Worm (Caenorhabditis elegans) whole organism, L1 larva: ENCODE data around the gene pcp-1.

ENCODE experiments used
- alr-1 ChIP-seq: fragments of 200-800 bp; sonication (Bioruptor generic); optimal IDR thresholded peaks from 2 replicates; lab custom pipeline; 2018; ENCODE audit warnings: borderline replicate concordance, mild to moderate bottlenecking, missing genetic modification characterization, missing compliant biosample characterization
- fkh-10 ChIP-seq: sonication (generic microtip); optimal IDR thresholded peaks from 2 replicates; lab custom pipeline; 2017; ENCODE audit warnings: missing biosample characterization, missing genetic modification reagents, missing genetic modification characterization
- nhr-237 ChIP-seq: fragments of 150-350 bp; optimal IDR thresholded peaks from 2 replicates; lab custom pipeline; 2014; ENCODE audit warnings: missing biosample characterization, missing genetic modification characterization
- pqm-1 ChIP-seq: sonication (generic microtip); optimal IDR thresholded peaks from 3 replicates; lab custom pipeline; 2017; ENCODE audit warnings: missing biosample characterization, missing genetic modification characterization
- snpc-4 ChIP-seq: fragments of 150-350 bp; optimal IDR thresholded peaks from 2 replicates; lab custom pipeline; 2014; ENCODE audit warnings: missing biosample characterization, missing genetic modification characterization
- sox-4 ChIP-seq: sonication (generic microtip); optimal IDR thresholded peaks from 2 replicates; lab custom pipeline; 2016; ENCODE audit warnings: missing genetic modification characterization, missing compliant biosample characterization

DNA sequence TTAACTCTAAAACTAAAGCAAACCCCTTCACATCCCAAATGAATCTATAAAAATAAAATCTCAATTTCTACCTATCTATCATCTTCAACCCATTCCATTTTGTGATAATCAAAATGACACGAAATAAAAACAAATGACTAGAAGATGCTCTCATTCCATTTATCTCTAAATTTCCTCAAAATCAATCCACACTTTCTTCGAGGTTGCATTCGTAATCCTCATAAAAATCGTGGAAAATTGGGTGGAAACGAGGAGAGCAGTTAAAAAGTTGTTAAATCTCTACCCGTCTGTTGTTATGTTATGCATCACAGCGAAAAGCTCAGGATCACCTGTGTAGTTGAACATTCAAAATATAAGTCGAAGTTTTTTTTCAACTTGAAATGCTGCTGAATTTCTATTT, 48.2 kb downstream of the pcp-1 start:
- no peak for TF ChIP-seq sox-4 (tag; lab: Kevin White, UChicago)
- TF ChIP-seq snpc-4 (tag; lab: Kevin White, UChicago) = no peak
- TF ChIP-seq alr-1 (tag; lab: Kevin White, UChicago) = no peak
- no peak for TF ChIP-seq pqm-1 (tag; lab: Kevin White, UChicago)
- TF ChIP-seq nhr-237 (tag; lab: Kevin White, UChicago) = no peak
- TF ChIP-seq fkh-10 (GFP tag; lab: Kevin White, UChicago) = no peak
